Fruit fly (Drosophila melanogaster) S2 (cell line): ENCODE data around the gene CG4789.

Source experiments
- CG8478 ChIP-seq: fragments of >200 bp; optimal IDR thresholded peaks from 2 replicates; lab custom pipeline; 2018
- CTCF ChIP-seq, 2 experiments: fragments of >200 bp; optimal IDR thresholded peaks; 2 replicates each; lab custom pipeline; 2018

DNA sequence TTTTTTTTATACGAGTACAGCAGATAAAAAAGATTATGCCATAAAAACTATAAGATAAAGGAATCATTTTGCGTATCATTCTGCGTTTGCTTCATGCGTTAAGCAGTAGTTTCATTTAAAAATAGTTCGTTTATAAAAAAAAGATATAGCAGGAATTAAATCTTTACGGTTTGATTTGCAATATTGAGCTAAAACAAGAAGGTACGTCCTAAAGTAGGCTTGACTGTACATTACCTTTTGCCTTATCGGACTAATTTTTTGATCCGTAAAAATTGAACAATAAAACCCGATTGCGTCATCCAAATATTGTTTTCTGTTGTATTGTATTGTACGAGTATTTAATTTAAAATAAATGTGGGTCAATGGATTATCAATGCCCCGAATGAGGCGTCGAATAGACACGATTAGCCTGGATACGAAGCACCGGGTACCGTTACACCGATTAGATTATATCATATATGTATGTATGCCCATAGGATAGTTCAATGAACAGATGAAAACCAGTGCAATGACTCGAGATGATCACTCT is 36.1 kb downstream of the CG4789 start:
- no peak for TF ChIP-seq CG8478 (lab: Kevin White, UChicago)
- no peak for TF ChIP-seq CTCF (optimal IDR thresholded peaks at IDR 0.05; lab: Kevin White, UChicago)
